Fruit fly (Drosophila melanogaster) whole organism, embryonic: ENCODE measurements around the gene tinc.
A peak's percentile ranks its signal among the peaks of the same experiment; 100 is the strongest.

ENCODE experiments used
- Aef1 ChIP-seq: fragments of 200-800 bp; sonication (Bioruptor generic); IDR thresholded peaks from 3 replicates; pipeline ENCODE4 v1.3.6; 2022; ENCODE audit warnings: missing biosample characterization, missing genetic modification characterization
- BtbVII ChIP-seq: fragments of 200-800 bp; sonication (Bioruptor generic); optimal IDR thresholded peaks from 3 replicates; lab custom pipeline; 2017; ENCODE audit warnings: missing biosample characterization, mild to moderate bottlenecking, missing genetic modification characterization
- CG10274 ChIP-seq: fragments of 200-800 bp; sonication (Bioruptor generic); optimal IDR thresholded peaks from 3 replicates; lab custom pipeline; 2017; ENCODE audit warnings: missing biosample characterization, mild to moderate bottlenecking, missing genetic modification characterization
- CG10431 ChIP-seq: fragments of 200-800 bp; sonication (Bioruptor generic); optimal IDR thresholded peaks from 3 replicates; lab custom pipeline; 2018; ENCODE audit warnings: missing biosample characterization, mild to moderate bottlenecking, missing genetic modification characterization
- CG11560 ChIP-seq: fragments of 200-800 bp; sonication (Bioruptor generic); IDR thresholded peaks from 3 replicates; pipeline ENCODE4 v1.3.6; 2022; ENCODE audit warnings: missing biosample characterization, missing genetic modification characterization
- CG12104 ChIP-seq: fragments of 200-800 bp; sonication (Bioruptor generic); optimal IDR thresholded peaks from 3 replicates; lab custom pipeline; 2016; ENCODE audit warnings: missing biosample characterization, missing genetic modification characterization
- CG14050 ChIP-seq: fragments of 200-800 bp; sonication (Bioruptor generic); IDR thresholded peaks from 3 replicates; pipeline ENCODE4 v1.3.6; 2022; ENCODE audit warnings: missing biosample characterization, missing genetic modification characterization
- CG14667 ChIP-seq: fragments of 200-800 bp; sonication (Bioruptor generic); IDR thresholded peaks from 2 replicates; pipeline ENCODE4 v1.3.6; 2022; ENCODE audit warnings: missing biosample characterization, missing genetic modification characterization
- CG14965 ChIP-seq: fragments of 200-800 bp; sonication (Bioruptor generic); optimal IDR thresholded peaks from 2 replicates; lab custom pipeline; 2016; ENCODE audit warnings: missing biosample characterization, missing genetic modification characterization, borderline replicate concordance
- CG1529 ChIP-seq: fragments of 200-800 bp; sonication (Bioruptor generic); optimal IDR thresholded peaks from 3 replicates; lab custom pipeline; 2018; ENCODE audit warnings: missing biosample characterization, missing genetic modification characterization
- CG15514 ChIP-seq: fragments of 200-800 bp; sonication (Bioruptor generic); optimal IDR thresholded peaks from 3 replicates; lab custom pipeline; 2017; ENCODE audit warnings: missing biosample characterization, missing genetic modification characterization, mild to moderate bottlenecking, moderate library complexity, missing genetic modification reagents
- CG1602 ChIP-seq: fragments of 200-800 bp; sonication (Bioruptor generic); optimal IDR thresholded peaks from 3 replicates; lab custom pipeline; 2016; ENCODE audit warnings: missing biosample characterization, missing genetic modification characterization
- CG17186 ChIP-seq: fragments of 200-800 bp; sonication (Bioruptor generic); optimal IDR thresholded peaks from 3 replicates; lab custom pipeline; 2017; ENCODE audit warnings: missing biosample characterization, missing genetic modification reagents, missing genetic modification characterization
- CG17361 ChIP-seq: fragments of 200-800 bp; sonication (Bioruptor generic); IDR thresholded peaks from 3 replicates; pipeline ENCODE4 v1.3.6; 2022; ENCODE audit warnings: missing biosample characterization, missing genetic modification characterization
- CG30403 ChIP-seq: fragments of 200-800 bp; sonication (Bioruptor generic); optimal IDR thresholded peaks from 3 replicates; lab custom pipeline; 2016; ENCODE audit warnings: missing biosample characterization, missing genetic modification characterization
- CG3281 ChIP-seq: fragments of 200-800 bp; sonication (Bioruptor generic); optimal IDR thresholded peaks from 3 replicates; lab custom pipeline; 2017; ENCODE audit warnings: missing biosample characterization, mild to moderate bottlenecking, missing genetic modification characterization
- CG33213 ChIP-seq: fragments of 200-800 bp; sonication (Bioruptor generic); optimal IDR thresholded peaks from 3 replicates; lab custom pipeline; 2016; ENCODE audit warnings: missing biosample characterization, missing genetic modification characterization
- CG34422 ChIP-seq: fragments of 200-800 bp; sonication (Bioruptor generic); IDR thresholded peaks from 3 replicates; pipeline ENCODE4 v1.3.6; 2022; ENCODE audit warnings: missing biosample characterization, missing genetic modification characterization
- CG3847 ChIP-seq: fragments of 200-800 bp; sonication (Bioruptor generic); IDR thresholded peaks from 2 replicates; pipeline ENCODE4 v1.3.6; 2022; ENCODE audit warnings: missing biosample characterization, missing genetic modification characterization
- CG6813 ChIP-seq: fragments of 200-800 bp; sonication (Bioruptor generic); optimal IDR thresholded peaks from 2 replicates; lab custom pipeline; 2017; ENCODE audit warnings: missing biosample characterization, missing genetic modification characterization, mild to moderate bottlenecking, moderate library complexity, missing genetic modification reagents
- CG7357 ChIP-seq: fragments of 200-800 bp; sonication (Bioruptor generic); IDR thresholded peaks from 3 replicates; pipeline ENCODE4 v1.3.6; 2022; ENCODE audit warnings: missing biosample characterization, missing genetic modification characterization
- CG7839 ChIP-seq: fragments of 200-800 bp; sonication (Bioruptor generic); optimal IDR thresholded peaks from 3 replicates; lab custom pipeline; 2018; ENCODE audit warnings: missing biosample characterization, mild to moderate bottlenecking, missing genetic modification characterization, moderate library complexity
- CoRest ChIP-seq: fragments of 200-800 bp; sonication (Bioruptor generic); optimal IDR thresholded peaks from 3 replicates; lab custom pipeline; 2018; ENCODE audit warnings: missing biosample characterization, mild to moderate bottlenecking, missing genetic modification characterization, moderate library complexity
- D19A ChIP-seq: fragments of 200-800 bp; optimal IDR thresholded peaks from 3 replicates; lab custom pipeline; 2019; ENCODE audit warnings: missing biosample characterization, mild to moderate bottlenecking, missing genetic modification characterization, moderate library complexity
- Dip3 ChIP-seq: fragments of 200-800 bp; sonication (Bioruptor generic); optimal IDR thresholded peaks from 3 replicates; lab custom pipeline; 2016; ENCODE audit warnings: missing biosample characterization, missing genetic modification characterization
- Fer3 ChIP-seq: fragments of 200-800 bp; sonication (Bioruptor generic); optimal IDR thresholded peaks from 2 replicates; lab custom pipeline; 2018; ENCODE audit warnings: missing biosample characterization, mild to moderate bottlenecking, missing genetic modification characterization, moderate library complexity
- HHEX ChIP-seq: fragments of 200-800 bp; sonication (Bioruptor generic); optimal IDR thresholded peaks from 3 replicates; lab custom pipeline; 2017; ENCODE audit warnings: missing biosample characterization, mild to moderate bottlenecking, missing genetic modification characterization, missing genetic modification reagents
- Hr39 ChIP-seq: fragments of >200 bp; optimal IDR thresholded peaks from 2 replicates; lab custom pipeline; 2017
- Lhr ChIP-seq: fragments of 200-800 bp; sonication (Bioruptor generic); optimal IDR thresholded peaks from 3 replicates; lab custom pipeline; 2017; ENCODE audit warnings: mild to moderate bottlenecking, missing biosample characterization, missing genetic modification reagents, missing genetic modification characterization
- Meics ChIP-seq: fragments of 200-800 bp; sonication (Bioruptor generic); optimal IDR thresholded peaks from 2 replicates; lab custom pipeline; 2017; ENCODE audit warnings: missing biosample characterization, mild to moderate bottlenecking, missing genetic modification characterization
- Mes4 ChIP-seq: fragments of 200-800 bp; sonication (Bioruptor generic); optimal IDR thresholded peaks from 2 replicates; lab custom pipeline; 2016; ENCODE audit warnings: missing biosample characterization, missing genetic modification characterization
- NC2β ChIP-seq: fragments of 200-800 bp; sonication (Bioruptor generic); optimal IDR thresholded peaks from 2 replicates; lab custom pipeline; 2016; ENCODE audit warnings: missing biosample characterization, missing genetic modification characterization
- PHDP ChIP-seq: fragments of 200-800 bp; sonication (Bioruptor generic); optimal IDR thresholded peaks from 3 replicates; lab custom pipeline; 2018; ENCODE audit warnings: missing biosample characterization, mild to moderate bottlenecking, missing genetic modification characterization, moderate library complexity
- Scr ChIP-seq: fragments of 200-800 bp; sonication (Bioruptor generic); IDR thresholded peaks from 2 replicates; pipeline ENCODE4 v1.3.6; 2022; ENCODE audit warnings: missing biosample characterization, missing genetic modification characterization; ENCODE audit not compliant: partially characterized antibody
- YL-1 ChIP-seq: fragments of 200-800 bp; sonication (Bioruptor generic); optimal IDR thresholded peaks from 3 replicates; lab custom pipeline; 2017; ENCODE audit warnings: missing biosample characterization, mild to moderate bottlenecking, missing genetic modification characterization
- ash1 ChIP-seq: fragments of 200-800 bp; sonication (Bioruptor generic); optimal IDR thresholded peaks from 2 replicates; lab custom pipeline; 2018; ENCODE audit warnings: missing biosample characterization, mild to moderate bottlenecking, missing genetic modification characterization
- br ChIP-seq: fragments of >200 bp; optimal IDR thresholded peaks from 2 replicates; lab custom pipeline; 2017
- crc ChIP-seq: fragments of 200-800 bp; sonication (Bioruptor generic); optimal IDR thresholded peaks from 2 replicates; lab custom pipeline; 2016; ENCODE audit warnings: missing biosample characterization, missing genetic modification characterization
- emc ChIP-seq: fragments of 200-800 bp; sonication (Bioruptor generic); optimal IDR thresholded peaks from 2 replicates; lab custom pipeline; 2016; ENCODE audit warnings: missing biosample characterization, missing genetic modification characterization
- ewg ChIP-seq: fragments of 200-800 bp; sonication (Bioruptor generic); optimal IDR thresholded peaks from 3 replicates; lab custom pipeline; 2017; ENCODE audit warnings: mild to moderate bottlenecking, missing biosample characterization, missing genetic modification reagents, missing genetic modification characterization
- fd102C ChIP-seq: fragments of 200-800 bp; sonication (Bioruptor generic); optimal IDR thresholded peaks from 2 replicates; lab custom pipeline; 2018; ENCODE audit warnings: missing biosample characterization, mild to moderate bottlenecking, missing genetic modification characterization, moderate library complexity
- gem ChIP-seq: fragments of 200-800 bp; sonication (Bioruptor generic); optimal IDR thresholded peaks from 2 replicates; lab custom pipeline; 2019; ENCODE audit warnings: missing biosample characterization, mild to moderate bottlenecking, missing genetic modification characterization, moderate library complexity
- hb ChIP-seq: fragments of 200-800 bp; sonication (Bioruptor generic); IDR thresholded peaks from 3 replicates; pipeline ENCODE4 v1.3.6; 2022; ENCODE audit warnings: missing biosample characterization, missing genetic modification characterization; ENCODE audit not compliant: partially characterized antibody
- hbn ChIP-seq: fragments of 200-800 bp; sonication (Bioruptor generic); IDR thresholded peaks from 2 replicates; pipeline ENCODE4 v1.3.6; 2022; ENCODE audit warnings: missing biosample characterization, missing genetic modification characterization; ENCODE audit not compliant: partially characterized antibody
- lola ChIP-seq, 3 experiments: fragments of >200 bp in 2 of 3; fragments of 200-800 bp in 1 of 3; sonication (Bioruptor generic) in 1 of 3; optimal IDR thresholded peaks; 2 replicates each; lab custom pipeline; 2017 to 2019; ENCODE audit warnings: missing biosample characterization in 3 of 3, missing genetic modification characterization in 3 of 3, mild to moderate bottlenecking in 1 of 3, moderate library complexity in 1 of 3
- nmo ChIP-seq: fragments of 200-800 bp; sonication (Bioruptor generic); optimal IDR thresholded peaks from 2 replicates; lab custom pipeline; 2018; ENCODE audit warnings: missing biosample characterization, mild to moderate bottlenecking, missing genetic modification characterization, moderate library complexity
- pnt ChIP-seq: fragments of 200-800 bp; sonication (Bioruptor generic); optimal IDR thresholded peaks from 3 replicates; lab custom pipeline; 2016; ENCODE audit warnings: missing biosample characterization, missing genetic modification characterization
- rib ChIP-seq: fragments of 200-800 bp; sonication (Bioruptor generic); IDR thresholded peaks from 2 replicates; pipeline ENCODE4 v1.3.6; 2022; ENCODE audit warnings: missing biosample characterization, missing genetic modification characterization
- salm ChIP-seq: fragments of 200-800 bp; sonication (Bioruptor generic); optimal IDR thresholded peaks from 2 replicates; lab custom pipeline; 2018; ENCODE audit warnings: missing biosample characterization, mild to moderate bottlenecking, missing genetic modification characterization
- sd ChIP-seq: fragments of 200-800 bp; sonication (Bioruptor generic); optimal IDR thresholded peaks from 3 replicates; lab custom pipeline; 2018; ENCODE audit warnings: missing biosample characterization, mild to moderate bottlenecking, missing genetic modification characterization, moderate library complexity
- zf30C ChIP-seq: fragments of 200-800 bp; sonication (Bioruptor generic); optimal IDR thresholded peaks from 3 replicates; lab custom pipeline; 2018; ENCODE audit warnings: missing biosample characterization, mild to moderate bottlenecking, missing genetic modification characterization

tinc gene

DNA sequence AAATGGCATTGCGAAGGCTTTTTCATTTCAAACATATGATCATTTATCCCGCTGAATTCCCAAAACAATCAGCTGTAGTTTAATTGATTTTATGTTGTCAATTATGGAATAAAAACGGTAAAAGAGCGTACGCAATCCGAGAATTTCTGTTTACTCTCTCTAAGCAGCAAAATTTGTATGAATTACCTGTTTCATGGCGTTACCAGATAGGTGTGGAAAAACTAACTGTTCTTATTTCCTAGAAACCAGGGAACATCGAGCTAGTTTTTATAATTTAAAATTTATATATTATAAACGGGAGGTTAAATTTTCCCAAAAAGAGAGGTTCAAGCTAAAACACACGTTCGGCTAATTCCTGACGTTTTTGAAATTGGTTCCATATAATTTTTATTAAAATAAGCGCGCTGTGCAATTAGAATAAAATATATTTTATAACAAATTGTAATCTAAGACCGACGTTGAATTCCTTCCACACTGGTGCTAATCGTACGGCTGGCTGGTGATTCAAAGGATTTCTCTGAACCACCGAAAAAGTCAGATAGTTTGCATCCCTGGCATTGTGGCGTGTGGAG is 4.2 kb upstream of the tinc start, which contains the start of gene CG17801 (continued):
- TF ChIP-seq CG10274 (GFP tag; lab: Kevin White, UChicago) = no peak
- TF ChIP-seq ewg (GFP tag; lab: Kevin White, UChicago) = no peak
- TF ChIP-seq CG6813 (GFP tag; lab: Kevin White, UChicago) = no peak
- TF ChIP-seq CG7839 (tag; lab: Kevin White, UChicago) = no peak
- TF ChIP-seq emc (GFP tag; lab: Kevin White, UChicago) = no peak
- TF ChIP-seq YL-1 (GFP tag; lab: Kevin White, UChicago) = no peak
- TF ChIP-seq CG11560 (tag; lab: Robert Waterston, UW) = no peak
- peak in 1 of 3 experiments; percentile 13 for TF ChIP-seq lola (GFP tag; optimal IDR thresholded peaks at IDR 0.05; lab: Kevin White, UChicago)
- no peak for TF ChIP-seq CG33213 (GFP tag; lab: Kevin White, UChicago)
- TF ChIP-seq Lhr = no peak
- TF ChIP-seq ash1 (GFP tag; lab: Kevin White, UChicago) = no peak
- no peak for TF ChIP-seq HHEX (GFP tag; lab: Kevin White, UChicago)
- TF ChIP-seq CG7357 = peak; percentile 50; the same call in 1 of the 3 replicates
- TF ChIP-seq CG3847 (GFP tag; lab: Robert Waterston, UW) = no peak
- TF ChIP-seq br (lab: Kevin White, UChicago) = no peak
- TF ChIP-seq PHDP (tag; lab: Kevin White, UChicago) = peak; percentile 6
- no peak for TF ChIP-seq CG34422
- TF ChIP-seq CG1529 (GFP tag; lab: Kevin White, UChicago) = no peak
- TF ChIP-seq gem (tag; lab: Kevin White, UChicago) = peak; percentile 46
- TF ChIP-seq CG17361 (GFP tag; lab: Robert Waterston, UW) = 0 out of 3 replicates have a peak, but pooled peaks have one; percentile 19
- TF ChIP-seq rib (GFP tag; lab: Robert Waterston, UW) = no peak
- TF ChIP-seq CG17186 (GFP tag; lab: Kevin White, UChicago) = no peak
- no peak for TF ChIP-seq D19A (tag; lab: Kevin White, UChicago)
- no peak for TF ChIP-seq hb (GFP tag; lab: Robert Waterston, UW)
- TF ChIP-seq CG3281 = no peak
- peak; percentile 1 for TF ChIP-seq nmo (GFP tag; lab: Kevin White, UChicago)
- TF ChIP-seq CG1602 (GFP tag; lab: Kevin White, UChicago) = no peak
- no peak for TF ChIP-seq CG14050
- TF ChIP-seq BtbVII (GFP tag; lab: Kevin White, UChicago) = no peak
- TF ChIP-seq CG10431 (GFP tag; lab: Kevin White, UChicago) = no peak
- TF ChIP-seq NC2β (GFP tag; lab: Kevin White, UChicago) = no peak
- TF ChIP-seq pnt (GFP tag; lab: Kevin White, UChicago) = no peak
- no peak for TF ChIP-seq hbn (GFP tag; lab: Robert Waterston, UW)
- no peak for TF ChIP-seq Hr39 (lab: Kevin White, UChicago)
- TF ChIP-seq Meics (GFP tag; lab: Kevin White, UChicago) = no peak
- no peak for TF ChIP-seq Aef1 (GFP tag; lab: Robert Waterston, UW)
- TF ChIP-seq fd102C (GFP tag; lab: Kevin White, UChicago) = no peak
- TF ChIP-seq, all 482 proteins: peak for 24

DNA sequence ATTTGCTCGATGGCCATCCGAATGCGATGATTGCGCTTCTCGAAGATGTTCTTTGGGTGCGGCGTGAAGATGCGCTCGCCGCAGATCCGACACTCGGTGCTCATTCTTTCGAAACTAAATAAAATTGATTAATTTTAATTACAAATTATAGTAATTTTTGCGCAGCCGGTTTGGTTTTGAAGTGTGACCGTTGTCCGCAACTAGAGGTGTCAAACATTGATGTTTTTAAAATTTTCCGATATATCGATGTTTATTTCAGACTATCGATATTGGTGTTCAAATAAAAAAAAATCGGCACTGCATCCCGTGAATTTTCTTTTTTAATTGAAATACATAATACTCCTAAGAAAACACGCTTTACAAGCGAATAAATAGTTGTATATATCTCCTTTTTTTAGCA is 2.3 kb upstream of the tinc start, which contains the start of gene Odj:
Gene Odj, minus strand, starts transcription at position 209 of the 400 bp plus-strand sequence.
- TF ChIP-seq Dip3 (no peak), sd (tag; lab: Kevin White, UChicago) (no peak), CoRest (tag; lab: Kevin White, UChicago) (peak; percentile 5), crc (GFP tag; lab: Kevin White, UChicago) (no peak), CG14667 (GFP tag; lab: Robert Waterston, UW) (no peak), CG14965 (GFP tag; lab: Kevin White, UChicago) (no peak), CG12104 (GFP tag; lab: Kevin White, UChicago) (no peak), Mes4 (GFP tag; lab: Kevin White, UChicago) (no peak), zf30C (GFP tag; lab: Kevin White, UChicago) (no peak), salm (tag; lab: Kevin White, UChicago) (no peak), Scr (GFP tag; lab: Robert Waterston, UW) (peak; percentile 95), CG30403 (GFP tag; lab: Kevin White, UChicago) (no peak), Fer3 (tag; lab: Kevin White, UChicago) (no peak), CG15514 (GFP tag; lab: Kevin White, UChicago) (peak; percentile 25)
